Worm (Caenorhabditis elegans) whole organism, young adult: ENCODE measurements around the gene pho-11.

Experiments used
- C06A6.2 ChIP-seq: fragments of 200-800 bp; sonication (Bioruptor generic); conservative IDR thresholded peaks from 2 replicates; pipeline ENCODE4 v1.3.6; 2022; ENCODE audit warnings: missing genetic modification characterization, missing compliant biosample characterization
- C17E4.6 ChIP-seq: fragments of 200-800 bp; sonication (Bioruptor generic); IDR thresholded peaks from 2 replicates; pipeline ENCODE4 v1.3.6; 2022; ENCODE audit warnings: missing genetic modification reagents, missing genetic modification characterization, missing compliant biosample characterization
- F22D6.2 ChIP-seq: sonication (generic microtip); optimal IDR thresholded peaks from 2 replicates; lab custom pipeline; 2016; ENCODE audit warnings: mild to moderate bottlenecking, missing genetic modification characterization, missing compliant biosample characterization
- F23B12.7 ChIP-seq: sonication (generic microtip); optimal IDR thresholded peaks from 2 replicates; lab custom pipeline; 2017; ENCODE audit warnings: missing genetic modification characterization, mild to moderate bottlenecking, missing compliant biosample characterization, antibody characterized with exemption, moderate library complexity; ENCODE audit not compliant: insufficient read depth
- F33H1.4 ChIP-seq: fragments of 200-800 bp; sonication (Bioruptor generic); IDR thresholded peaks from 2 replicates; pipeline ENCODE4 v1.3.6; 2022; ENCODE audit warnings: missing genetic modification reagents, missing genetic modification characterization, missing compliant biosample characterization
- F55B11.4 ChIP-seq: sonication (generic microtip); optimal IDR thresholded peaks from 2 replicates; lab custom pipeline; 2016; ENCODE audit warnings: missing compliant biosample characterization, missing genetic modification characterization, borderline replicate concordance; ENCODE audit not compliant: insufficient read depth
- F57A8.1 ChIP-seq: fragments of 200-800 bp; sonication (Bioruptor generic); optimal IDR thresholded peaks from 2 replicates; lab custom pipeline; 2018; ENCODE audit warnings: mild to moderate bottlenecking, missing genetic modification characterization, moderate library complexity, missing compliant biosample characterization
- F57C9.4 ChIP-seq: sonication (generic microtip); optimal IDR thresholded peaks from 2 replicates; lab custom pipeline; 2017; ENCODE audit warnings: mild to moderate bottlenecking, missing genetic modification characterization, missing compliant biosample characterization
- K12H6.12 ChIP-seq: fragments of 200-800 bp; sonication (Bioruptor generic); optimal IDR thresholded peaks from 2 replicates; lab custom pipeline; 2018; ENCODE audit warnings: mild to moderate bottlenecking, missing genetic modification characterization, missing compliant biosample characterization
- Y56A3A.18 ChIP-seq: fragments of 200-800 bp; sonication (Bioruptor generic); IDR thresholded peaks from 2 replicates; pipeline ENCODE4 v1.3.6; 2022; ENCODE audit warnings: missing genetic modification reagents, missing genetic modification characterization, missing compliant biosample characterization
- Y79H2A.3 ChIP-seq: fragments of 200-800 bp; sonication (Bioruptor generic); conservative IDR thresholded peaks from 2 replicates; pipeline ENCODE4 v1.3.6; 2022; ENCODE audit warnings: missing genetic modification reagents, missing genetic modification characterization, missing compliant biosample characterization
- Y95B8A.8 ChIP-seq: fragments of 200-800 bp; sonication (Bioruptor generic); IDR thresholded peaks from 2 replicates; pipeline ENCODE4 v1.3.6; 2022; ENCODE audit warnings: missing genetic modification reagents, missing genetic modification characterization, missing compliant biosample characterization
- ZK185.1 ChIP-seq: sonication (generic microtip); optimal IDR thresholded peaks from 2 replicates; lab custom pipeline; 2016; ENCODE audit warnings: mild to moderate bottlenecking, missing genetic modification characterization, missing compliant biosample characterization; ENCODE audit not compliant: poor library complexity, severe bottlenecking
- ama-1 ChIP-seq, 3 experiments: fragments of 150-350 bp in 1 of 3; sonication (generic microtip) in 2 of 3; optimal IDR thresholded peaks; 2 replicates each; lab custom pipeline; 2014 to 2018; ENCODE audit warnings: missing biosample characterization in 2 of 3, missing genetic modification characterization in 2 of 3, missing genetic modification reagents in 2 of 3
- aptf-3 ChIP-seq: fragments of 200-800 bp; sonication (Bioruptor generic); IDR thresholded peaks from 2 replicates; pipeline ENCODE4 v1.3.6; 2022; ENCODE audit warnings: missing genetic modification characterization, missing compliant biosample characterization
- athp-1 ChIP-seq: sonication (generic microtip); optimal IDR thresholded peaks from 2 replicates; lab custom pipeline; 2017; ENCODE audit warnings: mild to moderate bottlenecking, missing genetic modification characterization, missing compliant biosample characterization
- attf-6 ChIP-seq: fragments of 200-800 bp; sonication (Bioruptor generic); IDR thresholded peaks from 2 replicates; pipeline ENCODE4 v1.3.6; 2022; ENCODE audit warnings: missing genetic modification reagents, missing genetic modification characterization, missing compliant biosample characterization
- bed-2 ChIP-seq: fragments of 200-800 bp; sonication (Bioruptor generic); IDR thresholded peaks from 2 replicates; pipeline ENCODE4 v1.3.6; 2022; ENCODE audit warnings: missing genetic modification reagents, missing genetic modification characterization, missing compliant biosample characterization
- cebp-1 ChIP-seq, 2 experiments: fragments of 200-800 bp in 1 of 2; sonication (Bioruptor generic) in 1 of 2; sonication (generic microtip) in 1 of 2; IDR thresholded peaks in 1 of 2; optimal IDR thresholded peaks in 1 of 2; 2 replicates each; pipeline versions ENCODE4 v1.3.6 to Lab custom; 2017 to 2022; ENCODE audit warnings: missing compliant biosample characterization in 2 of 2, missing genetic modification characterization in 2 of 2, mild to moderate bottlenecking in 1 of 2, missing genetic modification reagents in 1 of 2, moderate library complexity in 1 of 2
- ceh-79 ChIP-seq: sonication (generic microtip); optimal IDR thresholded peaks from 2 replicates; lab custom pipeline; 2017; ENCODE audit warnings: mild to moderate bottlenecking, missing genetic modification characterization, missing compliant biosample characterization
- chd-7 ChIP-seq: sonication (generic microtip); optimal IDR thresholded peaks from 2 replicates; lab custom pipeline; 2016; ENCODE audit warnings: mild to moderate bottlenecking, missing genetic modification characterization, moderate library complexity, missing compliant biosample characterization
- die-1 ChIP-seq: sonication (generic microtip); optimal IDR thresholded peaks from 2 replicates; lab custom pipeline; 2016; ENCODE audit warnings: missing genotype, mild to moderate bottlenecking, missing genetic modification characterization, missing compliant biosample characterization
- dpff-1 ChIP-seq: sonication (generic microtip); optimal IDR thresholded peaks from 2 replicates; lab custom pipeline; 2017; ENCODE audit warnings: mild to moderate bottlenecking, missing genetic modification characterization, missing compliant biosample characterization
- dpl-1 ChIP-seq: fragments of 150-350 bp; optimal IDR thresholded peaks from 2 replicates; lab custom pipeline; 2014; ENCODE audit warnings: missing biosample characterization, missing genetic modification reagents, missing genetic modification characterization
- egl-18 ChIP-seq: fragments of 200-800 bp; sonication (Bioruptor generic); IDR thresholded peaks from 2 replicates; pipeline ENCODE4 v1.3.6; 2022; ENCODE audit warnings: missing genetic modification reagents, missing genetic modification characterization, missing compliant biosample characterization
- him-1 ChIP-seq: sonication (generic microtip); optimal IDR thresholded peaks from 2 replicates; lab custom pipeline; 2016; ENCODE audit warnings: missing genotype, missing genetic modification reagents, missing genetic modification characterization, missing compliant biosample characterization
- hlh-12 ChIP-seq: sonication (generic microtip); optimal IDR thresholded peaks from 2 replicates; lab custom pipeline; 2016; ENCODE audit warnings: missing genetic modification characterization, missing compliant biosample characterization
- hmg-1.2 ChIP-seq: fragments of 200-800 bp; sonication (Bioruptor generic); IDR thresholded peaks from 2 replicates; pipeline ENCODE4 v1.3.6; 2022; ENCODE audit warnings: missing genetic modification reagents, missing genetic modification characterization, missing compliant biosample characterization
- lin-35 ChIP-seq, 3 experiments: fragments of 150-350 bp in 2 of 3; sonication (generic microtip) in 1 of 3; optimal IDR thresholded peaks; 2 replicates each; lab custom pipeline; 2014 to 2018; ENCODE audit warnings: missing biosample characterization in 3 of 3, missing genetic modification characterization in 3 of 3, missing genetic modification reagents in 3 of 3
- lsl-1 ChIP-seq: fragments of 200-800 bp; sonication (Bioruptor generic); optimal IDR thresholded peaks from 2 replicates; lab custom pipeline; 2018; ENCODE audit warnings: mild to moderate bottlenecking, missing genetic modification characterization, moderate library complexity, missing compliant biosample characterization
- lsy-27 ChIP-seq: sonication (generic microtip); optimal IDR thresholded peaks from 2 replicates; lab custom pipeline; 2017; ENCODE audit warnings: missing genetic modification characterization, mild to moderate bottlenecking, missing compliant biosample characterization, antibody characterized with exemption, missing genotype, borderline replicate concordance; ENCODE audit not compliant: insufficient read depth
- madf-10 ChIP-seq: sonication (generic microtip); optimal IDR thresholded peaks from 2 replicates; lab custom pipeline; 2016; ENCODE audit warnings: mild to moderate bottlenecking, missing genetic modification characterization, missing compliant biosample characterization
- madf-3 ChIP-seq: fragments of 200-800 bp; sonication (Bioruptor generic); IDR thresholded peaks from 2 replicates; pipeline ENCODE4 v1.3.6; 2022; ENCODE audit warnings: missing genetic modification reagents, missing genetic modification characterization, missing compliant biosample characterization
- madf-8 ChIP-seq: fragments of 200-800 bp; sonication (Bioruptor generic); conservative IDR thresholded peaks from 2 replicates; pipeline ENCODE4 v1.3.6; 2022; ENCODE audit warnings: missing genetic modification reagents, missing genetic modification characterization, missing compliant biosample characterization
- mes-4 ChIP-seq: sonication (generic microtip); optimal IDR thresholded peaks from 2 replicates; lab custom pipeline; 2016; ENCODE audit warnings: missing genotype, missing genetic modification characterization, missing compliant biosample characterization
- nhr-120 ChIP-seq: fragments of 200-800 bp; sonication (Bioruptor generic); IDR thresholded peaks from 2 replicates; pipeline ENCODE4 v1.3.6; 2022; ENCODE audit warnings: missing genetic modification characterization, missing compliant biosample characterization
- nhr-80 ChIP-seq: sonication (generic microtip); optimal IDR thresholded peaks from 2 replicates; lab custom pipeline; 2016; ENCODE audit warnings: missing genetic modification characterization, missing compliant biosample characterization
- nhr-90 ChIP-seq: sonication (generic microtip); optimal IDR thresholded peaks from 2 replicates; lab custom pipeline; 2016; ENCODE audit warnings: missing genotype, mild to moderate bottlenecking, missing genetic modification characterization, missing compliant biosample characterization
- pha-4 ChIP-seq: fragments of 150-350 bp; sonication (generic microtip); optimal IDR thresholded peaks from 2 replicates; lab custom pipeline; 2014; ENCODE audit warnings: missing biosample characterization, missing genetic modification reagents, missing genetic modification characterization
- rcor-1 ChIP-seq: fragments of 200-800 bp; sonication (Bioruptor generic); IDR thresholded peaks from 2 replicates; pipeline ENCODE4 v1.3.6; 2022; ENCODE audit warnings: missing genetic modification reagents, missing genetic modification characterization, missing compliant biosample characterization
- rpc-1 ChIP-seq, 2 experiments: fragments of 150-350 bp in 1 of 2; sonication (generic microtip) in 1 of 2; optimal IDR thresholded peaks; 2 replicates each; lab custom pipeline; 2014 to 2018; ENCODE audit warnings: missing biosample characterization in 1 of 2, missing genetic modification characterization in 1 of 2, missing genetic modification reagents in 1 of 2, missing genotype in 1 of 2
- tbp1 ChIP-seq: fragments of 200-800 bp; sonication (Bioruptor generic); optimal IDR thresholded peaks from 2 replicates; lab custom pipeline; 2018; ENCODE audit warnings: mild to moderate bottlenecking, missing genetic modification characterization, missing compliant biosample characterization
- unc-62 ChIP-seq: fragments of 150-350 bp; optimal IDR thresholded peaks from 2 replicates; lab custom pipeline; 2014; ENCODE audit warnings: missing biosample characterization, missing genetic modification reagents, missing genetic modification characterization
- xnd-1 ChIP-seq: sonication (generic microtip); optimal IDR thresholded peaks from 2 replicates; lab custom pipeline; 2016; ENCODE audit warnings: missing genotype, missing genetic modification reagents, missing genetic modification characterization, missing compliant biosample characterization
- zfh-2 ChIP-seq: fragments of 200-800 bp; sonication (Bioruptor generic); conservative IDR thresholded peaks from 2 replicates; pipeline ENCODE4 v1.3.6; 2022; ENCODE audit warnings: missing genetic modification reagents, missing genetic modification characterization, missing compliant biosample characterization
- ztf-18 ChIP-seq: sonication (generic microtip); optimal IDR thresholded peaks from 2 replicates; lab custom pipeline; 2016; ENCODE audit warnings: missing genotype, mild to moderate bottlenecking, missing genetic modification characterization, missing compliant biosample characterization
- ztf-3 ChIP-seq: fragments of 200-800 bp; sonication (Bioruptor generic); optimal IDR thresholded peaks from 2 replicates; lab custom pipeline; 2018; ENCODE audit warnings: mild to moderate bottlenecking, missing genetic modification characterization, missing compliant biosample characterization

The pho-11 gene

ce11 chrII:9974210-9974609, 42.6 kb downstream of the pho-11 start:
- TF ChIP-seq zfh-2 (no peak), madf-3 (GFP tag; lab: Robert Waterston, UW) (no peak), C06A6.2 (GFP tag; lab: Robert Waterston, UW) (no peak), Y56A3A.18 (no peak), nhr-80 (tag; lab: Kevin White, UChicago) (peak; percentile 70), hlh-12 (no peak)

ce11 chrII:9974967-9975366, 43.3 kb downstream of the pho-11 start, which contains the start of gene aakg-5:
TSS of gene aakg-5 (minus strand) at chrII:9975125.
- no peak for TF ChIP-seq him-1 (tag; lab: Kevin White, UChicago)
- TF ChIP-seq ceh-79 (tag; lab: Kevin White, UChicago) = no peak
- no peak for TF ChIP-seq Y95B8A.8
- TF ChIP-seq F33H1.4 = no peak
- TF ChIP-seq F57C9.4 (tag; lab: Kevin White, UChicago) = no peak
- TF ChIP-seq dpff-1 = no peak
- no peak for TF ChIP-seq die-1 (tag; lab: Kevin White, UChicago)
- no peak for TF ChIP-seq ztf-3
- TF ChIP-seq xnd-1 (tag; lab: Kevin White, UChicago) = no peak
- no peak for TF ChIP-seq F22D6.2 (tag; lab: Kevin White, UChicago)
- no peak for TF ChIP-seq nhr-90
- no peak for TF ChIP-seq F23B12.7 (tag; lab: Kevin White, UChicago)
- no peak for TF ChIP-seq bed-2 (GFP tag; lab: Robert Waterston, UW)
- peak; percentile 91 for TF ChIP-seq hmg-1.2 (GFP tag; lab: Robert Waterston, UW)
- TF ChIP-seq madf-8 (GFP tag; lab: Robert Waterston, UW) = no peak
- no peak for TF ChIP-seq ZK185.1 (tag; lab: Kevin White, UChicago)
- TF ChIP-seq pha-4 (tag; lab: Kevin White, UChicago) = peak; percentile 78
- no peak for TF ChIP-seq unc-62
- no peak for TF ChIP-seq F57A8.1
- no peak for TF ChIP-seq aptf-3 (GFP tag; lab: Robert Waterston, UW)
- TF ChIP-seq nhr-120 (GFP tag; lab: Robert Waterston, UW) = no peak
- TF ChIP-seq rpc-1 (optimal IDR thresholded peaks at IDR 0.05; lab: Kevin White, UChicago) = no peak
- TF ChIP-seq rpc-1 (tag; optimal IDR thresholded peaks at IDR 0.05; lab: Kevin White, UChicago) = no peak
- peak; percentile 84 for TF ChIP-seq nhr-80 (tag; lab: Kevin White, UChicago)
- peak; percentile 42; the same call in 1 of the 2 replicates for TF ChIP-seq cebp-1 (GFP tag; IDR thresholded peaks at IDR 0.05; lab: Robert Waterston, UW)
- no peak for TF ChIP-seq cebp-1 (tag; optimal IDR thresholded peaks at IDR 0.05; lab: Kevin White, UChicago)
- no peak for TF ChIP-seq athp-1 (tag; lab: Kevin White, UChicago)
- no peak for TF ChIP-seq lsl-1 (GFP tag; lab: Kevin White, UChicago)
- TF ChIP-seq chd-7 (tag; lab: Kevin White, UChicago) = no peak
- peak in 1 of 3 experiments; percentile 32 for TF ChIP-seq lin-35 (GFP tag; optimal IDR thresholded peaks at IDR 0.05; lab: Kevin White, UChicago)
- TF ChIP-seq K12H6.12 = peak; percentile 62
- peak; percentile 35 for TF ChIP-seq tbp1 (GFP tag; lab: Kevin White, UChicago)
- TF ChIP-seq ama-1 (optimal IDR thresholded peaks at IDR 0.05; lab: Kevin White, UChicago) = no peak
- no peak for TF ChIP-seq ama-1 (GFP tag; optimal IDR thresholded peaks at IDR 0.05; lab: Kevin White, UChicago)
- no peak for TF ChIP-seq dpl-1 (GFP tag; lab: Kevin White, UChicago)
- no peak for TF ChIP-seq rcor-1 (GFP tag; lab: Robert Waterston, UW)
- peak; percentile 22 for TF ChIP-seq madf-10 (tag; lab: Kevin White, UChicago)
- 0 out of 2 replicates have a peak, but pooled peaks have one; percentile 6 for TF ChIP-seq egl-18 (GFP tag; lab: Robert Waterston, UW)
- no peak for TF ChIP-seq Y79H2A.3
- no peak for TF ChIP-seq attf-6 (GFP tag; lab: Robert Waterston, UW)
- no peak for TF ChIP-seq mes-4 (tag; lab: Kevin White, UChicago)
- TF ChIP-seq C17E4.6 (GFP tag; lab: Robert Waterston, UW) = no peak
- TF ChIP-seq F55B11.4 = no peak
- no peak for TF ChIP-seq ztf-18
- no peak for TF ChIP-seq lsy-27 (tag; lab: Kevin White, UChicago)
